Fruit fly (Drosophila melanogaster): Measurements from ENCODE around the gene DIP-gamma.

The DIP-gamma gene

DNA sequence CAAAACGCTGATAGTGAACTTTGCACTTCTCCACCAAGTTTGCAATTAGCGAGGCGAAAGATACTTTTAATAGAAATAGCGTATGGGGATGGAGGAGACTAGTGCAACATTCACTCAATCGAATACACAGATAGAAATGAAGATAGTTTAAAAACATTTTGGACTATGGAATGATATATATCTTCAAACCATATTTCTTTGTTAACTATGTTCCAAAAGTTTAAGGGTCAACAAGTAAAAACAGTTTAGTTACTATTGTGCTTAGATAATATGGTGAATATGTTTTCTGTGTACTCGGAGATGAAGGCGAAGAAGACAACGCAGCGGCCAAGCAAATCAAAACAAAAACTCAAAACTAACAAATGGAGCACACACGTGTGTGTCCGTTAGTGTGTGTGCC, 66.0 kb downstream of the DIP-gamma start (continued):
- TF ChIP-seq CG6792 (GFP tag; optimal IDR thresholded peaks at IDR 0.05), result no peak
- no peak for TF ChIP-seq OdsH (GFP tag; optimal IDR thresholded peaks at IDR 0.05)
- no peak for TF ChIP-seq Eip93F (GFP tag; optimal IDR thresholded peaks at IDR 0.05)
- TF ChIP-seq Eip78C (GFP tag), result peak; percentile 53
- no peak for TF ChIP-seq vri (GFP tag; optimal IDR thresholded peaks at IDR 0.05)
- no peak for TF ChIP-seq CG8319 (GFP tag; optimal IDR thresholded peaks at IDR 0.05)
- no peak for TF ChIP-seq ss (GFP tag; optimal IDR thresholded peaks at IDR 0.05)

DNA sequence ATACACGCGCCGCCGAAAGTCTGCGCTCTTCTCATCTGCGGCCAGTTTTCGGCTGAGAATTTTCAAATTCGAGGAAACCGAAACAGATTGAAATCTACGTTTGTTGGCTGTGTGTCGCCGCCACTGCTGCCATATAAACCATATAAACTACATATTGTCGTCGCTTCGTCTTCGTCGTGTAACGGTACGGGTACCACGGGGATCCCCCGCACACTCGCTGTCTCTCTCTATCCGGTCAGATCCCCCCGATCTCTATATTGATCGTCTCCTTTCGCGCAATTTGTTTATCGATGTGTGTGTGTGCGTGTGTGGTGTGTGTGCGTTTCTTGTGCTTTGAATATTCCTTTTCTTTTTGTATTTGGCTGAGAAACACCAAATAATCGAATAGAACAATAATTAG, 66.8 kb downstream of the DIP-gamma start:
- TF ChIP-seq fkh (GFP tag; optimal IDR thresholded peaks at IDR 0.05), result no peak
- TF ChIP-seq CG6792 (GFP tag; optimal IDR thresholded peaks at IDR 0.05), result no peak
- TF ChIP-seq dsx (GFP tag; optimal IDR thresholded peaks at IDR 0.05; ENCODE audit: poor library complexity, severe bottlenecking), result no peak
- TF ChIP-seq dac (GFP tag; optimal IDR thresholded peaks at IDR 0.05), result no peak
- no peak for TF ChIP-seq cyc (GFP tag; optimal IDR thresholded peaks at IDR 0.05)
- no peak for TF ChIP-seq Ets96B (tag; optimal IDR thresholded peaks at IDR 0.05)
- no peak for TF ChIP-seq Eip78C (GFP tag)
- no peak for TF ChIP-seq CG10631 (GFP tag; optimal IDR thresholded peaks at IDR 0.05)
- TF ChIP-seq acj6 (GFP tag; optimal IDR thresholded peaks at IDR 0.05), result no peak
- TF ChIP-seq Hr38 (GFP tag; optimal IDR thresholded peaks at IDR 0.05), result no peak
- no peak for TF ChIP-seq salr (GFP tag; optimal IDR thresholded peaks at IDR 0.05)
- no peak for TF ChIP-seq CG6854 (GFP tag; optimal IDR thresholded peaks at IDR 0.05)
- TF ChIP-seq Lpt (GFP tag; optimal IDR thresholded peaks at IDR 0.05), result no peak
- TF ChIP-seq Blimp-1 (GFP tag; optimal IDR thresholded peaks at IDR 0.05), result no peak
- no peak for TF ChIP-seq net (GFP tag; optimal IDR thresholded peaks at IDR 0.05)
- TF ChIP-seq CG8319 (GFP tag; optimal IDR thresholded peaks at IDR 0.05), result no peak
- TF ChIP-seq CG15336 (GFP tag; IDR thresholded peaks at IDR 0.05), result no peak
- no peak for TF ChIP-seq Sox102F (GFP tag; optimal IDR thresholded peaks at IDR 0.05)
- no peak for TF ChIP-seq CG8119 (GFP tag; IDR thresholded peaks at IDR 0.05)
- no peak for TF ChIP-seq CG3919 (GFP tag; optimal IDR thresholded peaks at IDR 0.05)

DNA sequence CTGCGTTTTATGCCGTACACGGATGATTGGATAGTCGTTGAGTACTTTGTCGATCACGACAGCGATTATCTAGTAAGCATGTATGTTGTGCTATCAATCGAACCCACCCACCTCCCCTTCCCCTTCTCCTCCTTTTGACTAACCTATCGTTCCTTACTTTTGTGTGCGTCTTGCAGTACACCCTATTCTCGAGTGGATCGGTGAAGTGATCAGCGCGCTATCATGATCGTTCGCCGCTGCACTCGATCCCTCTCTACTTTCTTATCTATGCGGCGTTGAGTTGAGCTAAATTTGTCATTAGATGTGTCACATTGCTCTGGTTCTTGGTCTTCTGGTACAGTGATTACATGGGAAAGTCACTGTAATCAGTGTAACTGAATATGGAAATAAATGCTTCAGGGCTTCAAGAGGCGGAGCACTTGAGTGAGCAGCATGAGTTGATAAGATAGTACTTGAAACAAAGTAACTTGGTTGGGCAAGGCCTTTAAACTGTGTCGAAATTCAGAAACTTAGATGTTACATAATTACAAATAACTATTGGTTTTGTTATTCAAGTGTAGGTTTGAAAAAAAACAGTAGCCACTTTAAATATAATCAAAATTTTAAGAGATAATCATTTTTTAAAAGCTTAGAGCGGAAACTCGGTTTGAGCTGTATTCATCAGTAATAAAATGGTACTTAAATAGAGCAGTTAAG, 68.6 kb downstream of the DIP-gamma start:
- peak; percentile 71 for TF ChIP-seq svp (GFP tag)
- 0 out of 3 replicates have a peak, but pooled peaks have one; percentile 16 for TF ChIP-seq eg (GFP tag; IDR thresholded peaks at IDR 0.05)
- no peak for TF ChIP-seq Lpt (GFP tag; optimal IDR thresholded peaks at IDR 0.05)
- no peak for TF ChIP-seq CG31627 (GFP tag; optimal IDR thresholded peaks at IDR 0.05)

DNA sequence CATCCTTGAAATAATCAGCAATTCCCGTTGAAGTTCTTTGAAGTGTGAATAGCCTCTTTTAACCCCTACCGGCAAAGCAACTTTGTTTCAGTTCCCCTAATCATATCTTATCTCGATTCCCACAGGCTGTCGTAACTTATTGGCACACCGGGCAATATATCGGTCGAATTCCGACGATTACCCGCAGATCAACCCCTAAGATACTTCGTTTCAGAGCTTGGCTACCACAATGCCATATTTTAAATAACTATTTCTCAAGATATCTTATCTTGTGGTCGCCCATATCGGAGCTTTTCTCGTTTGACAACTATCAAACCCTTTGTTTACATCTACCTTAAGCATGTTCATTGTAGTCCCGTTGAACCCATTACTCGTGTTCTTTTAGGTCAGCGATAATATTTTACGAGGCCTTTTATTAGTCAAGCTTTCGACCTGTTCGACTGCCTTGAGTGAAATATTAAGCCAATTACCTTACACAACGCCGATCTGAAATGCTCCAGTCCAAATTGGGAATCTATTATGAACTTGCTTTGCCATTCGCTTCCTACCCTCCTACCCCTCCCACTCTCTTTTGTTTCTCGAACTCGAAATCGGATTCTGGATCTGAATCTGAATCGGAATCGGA, 71.1 kb downstream of the DIP-gamma start:
- TF ChIP-seq lz (GFP tag; optimal IDR thresholded peaks at IDR 0.05), result no peak
- no peak for TF ChIP-seq acj6 (GFP tag; optimal IDR thresholded peaks at IDR 0.05)
- no peak for TF ChIP-seq CG31627 (GFP tag; optimal IDR thresholded peaks at IDR 0.05)
- no peak for TF ChIP-seq CG10631 (GFP tag; optimal IDR thresholded peaks at IDR 0.05)
- no peak for TF ChIP-seq CG9139 (GFP tag; optimal IDR thresholded peaks at IDR 0.05)
- TF ChIP-seq vri (GFP tag; optimal IDR thresholded peaks at IDR 0.05), result peak; percentile 88
- TF ChIP-seq dsx (GFP tag; optimal IDR thresholded peaks at IDR 0.05; ENCODE audit: poor library complexity, severe bottlenecking), result peak; percentile 36
- peak; percentile 41 for TF ChIP-seq fkh (GFP tag; optimal IDR thresholded peaks at IDR 0.05)

DNA sequence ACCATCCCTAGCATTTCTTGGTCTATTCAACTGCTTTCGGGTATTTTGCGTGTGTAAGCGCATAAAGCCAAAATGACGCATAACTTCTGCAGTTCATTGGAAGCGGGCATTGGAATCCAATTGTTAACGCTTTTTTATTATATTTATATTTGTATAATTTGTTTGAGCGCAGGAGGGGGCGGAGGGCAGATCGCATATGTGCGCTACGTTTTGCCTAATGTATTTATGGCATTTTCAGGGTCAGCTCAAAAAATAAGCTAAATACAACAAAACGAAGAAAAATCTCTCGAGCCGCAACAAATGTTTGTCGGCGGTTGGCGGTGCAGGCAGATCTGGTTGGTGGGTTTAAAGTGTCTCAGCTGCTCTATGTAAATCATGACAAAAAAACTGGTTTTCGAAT, 72.3 kb downstream of the DIP-gamma start:
- TF ChIP-seq fkh (GFP tag; optimal IDR thresholded peaks at IDR 0.05) (peak; percentile 14), CG6792 (GFP tag; optimal IDR thresholded peaks at IDR 0.05) (no peak)

DNA sequence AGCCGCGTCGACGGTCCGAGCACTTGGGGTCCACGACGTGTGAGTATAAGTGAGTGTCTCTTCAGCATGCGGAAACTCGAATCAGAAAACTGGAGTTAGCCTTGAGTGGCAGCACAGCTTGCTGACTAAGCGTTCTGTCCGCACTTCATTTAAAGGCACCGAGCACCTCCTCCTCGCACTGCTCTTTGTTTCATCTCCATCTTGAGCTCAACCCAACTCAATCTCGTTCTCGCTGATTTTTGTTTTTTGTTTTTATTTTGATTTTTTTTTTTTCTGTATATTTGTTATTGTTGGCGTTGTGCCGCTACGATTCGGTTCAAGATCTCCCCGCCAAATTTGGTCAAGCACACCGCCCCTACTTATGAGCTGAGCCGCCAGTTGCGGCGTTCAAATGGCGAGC, 75.2 kb downstream of the DIP-gamma start:
- TF ChIP-seq ss (GFP tag; optimal IDR thresholded peaks at IDR 0.05) (peak; percentile 29 to 57), topi (GFP tag; optimal IDR thresholded peaks at IDR 0.05) (no peak), Eip78C (GFP tag) (peak; percentile 47), CG4318 (GFP tag; optimal IDR thresholded peaks at IDR 0.05) (no peak), Blimp-1 (GFP tag; optimal IDR thresholded peaks at IDR 0.05) (no peak), CG34406 (GFP tag; optimal IDR thresholded peaks at IDR 0.05) (no peak), Hr4 (GFP tag; optimal IDR thresholded peaks at IDR 0.05) (no peak), svp (GFP tag) (peak; percentile 72), spab (GFP tag; optimal IDR thresholded peaks at IDR 0.05) (no peak), CG8632 (GFP tag; optimal IDR thresholded peaks at IDR 0.05) (no peak)
